Fruit fly (Drosophila melanogaster) whole organism, embryonic: ENCODE results near the gene CG33784.

Source experiments
- Antp ChIP-seq: fragments of 200-800 bp; sonication (Bioruptor generic); optimal IDR thresholded peaks from 3 replicates; lab custom pipeline; 2016; ENCODE audit warnings: missing biosample characterization, missing genetic modification characterization
- Asciz ChIP-seq: fragments of 200-800 bp; sonication (Bioruptor generic); optimal IDR thresholded peaks from 2 replicates; lab custom pipeline; 2017; ENCODE audit warnings: missing biosample characterization, mild to moderate bottlenecking, missing genetic modification characterization, missing genetic modification reagents
- BEAF-32 ChIP-seq: fragments of 200-800 bp; sonication (Bioruptor generic); optimal IDR thresholded peaks from 3 replicates; lab custom pipeline; 2017; ENCODE audit warnings: missing biosample characterization, missing genetic modification characterization, mild to moderate bottlenecking, moderate library complexity, missing genetic modification reagents
- CG1024 ChIP-seq: fragments of 200-800 bp; sonication (Bioruptor generic); IDR thresholded peaks from 2 replicates; pipeline ENCODE4 v1.3.6; 2022; ENCODE audit warnings: missing biosample characterization, missing genetic modification characterization
- CG10321 ChIP-seq: fragments of 200-800 bp; sonication (Bioruptor generic); IDR thresholded peaks from 2 replicates; pipeline ENCODE4 v1.3.6; 2022; ENCODE audit warnings: missing biosample characterization, missing genetic modification characterization
- CG11085 ChIP-seq: fragments of 200-800 bp; sonication (Bioruptor generic); IDR thresholded peaks from 2 replicates; pipeline ENCODE4 v1.3.6; 2022; ENCODE audit warnings: missing biosample characterization, missing genetic modification characterization
- CG11723 ChIP-seq: fragments of 200-800 bp; sonication (Bioruptor generic); optimal IDR thresholded peaks from 2 replicates; lab custom pipeline; 2017; ENCODE audit warnings: missing biosample characterization, mild to moderate bottlenecking, missing genetic modification characterization
- CG12071 ChIP-seq: fragments of 200-800 bp; sonication (Bioruptor generic); optimal IDR thresholded peaks from 3 replicates; lab custom pipeline; 2018; ENCODE audit warnings: missing biosample characterization, mild to moderate bottlenecking, missing genetic modification characterization
- CG12299 ChIP-seq: fragments of 200-800 bp; sonication (Bioruptor generic); optimal IDR thresholded peaks from 2 replicates; lab custom pipeline; 2018; ENCODE audit warnings: missing biosample characterization, mild to moderate bottlenecking, missing genetic modification characterization
- CG13296 ChIP-seq: fragments of 200-800 bp; sonication (Bioruptor generic); optimal IDR thresholded peaks from 3 replicates; lab custom pipeline; 2018; ENCODE audit warnings: missing biosample characterization, mild to moderate bottlenecking, missing genetic modification characterization
- CG15601 ChIP-seq: fragments of 200-800 bp; sonication (Bioruptor generic); optimal IDR thresholded peaks from 3 replicates; lab custom pipeline; 2019; ENCODE audit warnings: missing biosample characterization, mild to moderate bottlenecking, missing genetic modification characterization, moderate library complexity
- CG1603 ChIP-seq: fragments of 200-800 bp; sonication (Bioruptor generic); optimal IDR thresholded peaks from 2 replicates; lab custom pipeline; 2019; ENCODE audit warnings: missing biosample characterization, mild to moderate bottlenecking, missing genetic modification characterization, moderate library complexity
- CG31365 ChIP-seq: fragments of 200-800 bp; sonication (Bioruptor generic); optimal IDR thresholded peaks from 2 replicates; lab custom pipeline; 2018; ENCODE audit warnings: missing biosample characterization, mild to moderate bottlenecking, missing genetic modification characterization
- CG31388 ChIP-seq: fragments of 200-800 bp; sonication (Bioruptor generic); optimal IDR thresholded peaks from 2 replicates; lab custom pipeline; 2016; ENCODE audit warnings: missing biosample characterization, missing genetic modification characterization
- CG32532 ChIP-seq: fragments of 200-800 bp; sonication (Bioruptor generic); IDR thresholded peaks from 2 replicates; pipeline ENCODE4 v1.3.6; 2022; ENCODE audit warnings: missing biosample characterization, missing genetic modification characterization
- CG3838 ChIP-seq: fragments of 200-800 bp; sonication (Bioruptor generic); optimal IDR thresholded peaks from 3 replicates; lab custom pipeline; 2016; ENCODE audit warnings: missing biosample characterization, missing genetic modification characterization
- CG4360 ChIP-seq: fragments of 200-800 bp; sonication (Bioruptor generic); IDR thresholded peaks from 2 replicates; pipeline ENCODE4 v1.3.6; 2022; ENCODE audit warnings: missing biosample characterization, missing genetic modification characterization
- CG4730 ChIP-seq: fragments of 200-800 bp; sonication (Bioruptor generic); IDR thresholded peaks from 2 replicates; pipeline ENCODE4 v1.3.6; 2022; ENCODE audit warnings: missing biosample characterization, missing genetic modification characterization
- CG6683 ChIP-seq: fragments of 200-800 bp; sonication (Bioruptor generic); optimal IDR thresholded peaks from 2 replicates; lab custom pipeline; 2017; ENCODE audit warnings: missing biosample characterization, mild to moderate bottlenecking, missing genetic modification characterization, missing genetic modification reagents
- CG6689 ChIP-seq: fragments of 200-800 bp; sonication (Bioruptor generic); IDR thresholded peaks from 2 replicates; pipeline ENCODE4 v1.3.6; 2022; ENCODE audit warnings: missing biosample characterization, missing genetic modification characterization
- CG9876 ChIP-seq: fragments of 200-800 bp; sonication (Bioruptor generic); optimal IDR thresholded peaks from 2 replicates; lab custom pipeline; 2016; ENCODE audit warnings: missing biosample characterization, missing genetic modification characterization
- CrebB ChIP-seq: fragments of 200-800 bp; sonication (Bioruptor generic); optimal IDR thresholded peaks from 3 replicates; lab custom pipeline; 2018; ENCODE audit warnings: missing biosample characterization, mild to moderate bottlenecking, missing genetic modification characterization
- HLH4C ChIP-seq: fragments of 200-800 bp; sonication (Bioruptor generic); IDR thresholded peaks from 3 replicates; pipeline ENCODE4 v1.3.6; 2022; ENCODE audit warnings: missing biosample characterization, missing genetic modification characterization; ENCODE audit not compliant: partially characterized antibody
- HLHmδ ChIP-seq: fragments of 200-800 bp; sonication (Bioruptor generic); optimal IDR thresholded peaks from 2 replicates; lab custom pipeline; 2018; ENCODE audit warnings: missing biosample characterization, mild to moderate bottlenecking, missing genetic modification characterization, moderate library complexity
- MTF-1 ChIP-seq: fragments of 200-800 bp; sonication (Bioruptor generic); optimal IDR thresholded peaks from 2 replicates; lab custom pipeline; 2018; ENCODE audit warnings: missing biosample characterization, mild to moderate bottlenecking, missing genetic modification characterization, borderline replicate concordance
- Oaz ChIP-seq: fragments of 200-800 bp; sonication (Bioruptor generic); IDR thresholded peaks from 2 replicates; pipeline ENCODE4 v1.3.6; 2022; ENCODE audit warnings: missing biosample characterization, missing genetic modification characterization
- Six4 ChIP-seq: fragments of 200-800 bp; sonication (Bioruptor generic); optimal IDR thresholded peaks from 2 replicates; lab custom pipeline; 2016; ENCODE audit warnings: missing biosample characterization, missing genetic modification characterization
- Trl ChIP-seq, 3 experiments: fragments of >200 bp in 2 of 3; fragments of 200-800 bp in 1 of 3; sonication (Bioruptor generic) in 1 of 3; optimal IDR thresholded peaks; 2 replicates in 1 of 3; 3 replicates in 2 of 3; lab custom pipeline; 2016 to 2017; ENCODE audit warnings: missing biosample characterization in 1 of 3, missing genetic modification characterization in 1 of 3
- al ChIP-seq: fragments of 200-800 bp; sonication (Bioruptor generic); IDR thresholded peaks from 2 replicates; pipeline ENCODE4 v1.3.6; 2022; ENCODE audit warnings: missing biosample characterization, missing genetic modification characterization
- bcd ChIP-seq: fragments of 200-800 bp; sonication (Bioruptor generic); optimal IDR thresholded peaks from 2 replicates; lab custom pipeline; 2017; ENCODE audit warnings: missing biosample characterization, mild to moderate bottlenecking, missing genetic modification characterization
- btn ChIP-seq: fragments of 200-800 bp; sonication (Bioruptor generic); optimal IDR thresholded peaks from 2 replicates; lab custom pipeline; 2016; ENCODE audit warnings: missing biosample characterization, missing genetic modification characterization
- chm ChIP-seq: fragments of 200-800 bp; sonication (Bioruptor generic); IDR thresholded peaks from 2 replicates; pipeline ENCODE4 v1.3.6; 2022; ENCODE audit warnings: missing biosample characterization, missing genetic modification characterization
- crc ChIP-seq: fragments of 200-800 bp; sonication (Bioruptor generic); optimal IDR thresholded peaks from 2 replicates; lab custom pipeline; 2016; ENCODE audit warnings: missing biosample characterization, missing genetic modification characterization
- croc ChIP-seq: fragments of 200-800 bp; sonication (Bioruptor generic); conservative IDR thresholded peaks from 3 replicates; pipeline ENCODE4 v1.3.6; 2022; ENCODE audit warnings: missing biosample characterization, missing genetic modification characterization
- gcm ChIP-seq: fragments of 200-800 bp; sonication (Bioruptor generic); optimal IDR thresholded peaks from 2 replicates; lab custom pipeline; 2019; ENCODE audit warnings: missing biosample characterization, mild to moderate bottlenecking, missing genetic modification characterization, moderate library complexity
- grau ChIP-seq: fragments of 200-800 bp; optimal IDR thresholded peaks from 3 replicates; lab custom pipeline; 2019; ENCODE audit warnings: missing biosample characterization, mild to moderate bottlenecking, missing genetic modification characterization, moderate library complexity
- her ChIP-seq: fragments of 200-800 bp; sonication (Bioruptor generic); optimal IDR thresholded peaks from 2 replicates; lab custom pipeline; 2016; ENCODE audit warnings: missing biosample characterization, missing genetic modification characterization
- lola ChIP-seq, 3 experiments: fragments of >200 bp in 2 of 3; fragments of 200-800 bp in 1 of 3; sonication (Bioruptor generic) in 1 of 3; optimal IDR thresholded peaks; 2 replicates each; lab custom pipeline; 2017 to 2019; ENCODE audit warnings: missing biosample characterization in 3 of 3, missing genetic modification characterization in 3 of 3, mild to moderate bottlenecking in 1 of 3, moderate library complexity in 1 of 3
- mirr ChIP-seq: fragments of 200-800 bp; sonication (Bioruptor generic); optimal IDR thresholded peaks from 3 replicates; lab custom pipeline; 2018; ENCODE audit warnings: missing biosample characterization, mild to moderate bottlenecking, missing genetic modification characterization
- rib ChIP-seq: fragments of 200-800 bp; sonication (Bioruptor generic); IDR thresholded peaks from 2 replicates; pipeline ENCODE4 v1.3.6; 2022; ENCODE audit warnings: missing biosample characterization, missing genetic modification characterization
- sc ChIP-seq, 3 experiments: fragments of >200 bp in 2 of 3; fragments of 200-800 bp in 1 of 3; sonication (Bioruptor generic) in 1 of 3; optimal IDR thresholded peaks; 2 replicates in 2 of 3; 3 replicates in 1 of 3; lab custom pipeline; 2017; ENCODE audit warnings: mild to moderate bottlenecking in 1 of 3, missing biosample characterization in 1 of 3, missing genetic modification characterization in 1 of 3, missing genetic modification reagents in 1 of 3
- sens-2 ChIP-seq: fragments of 200-800 bp; sonication (Bioruptor generic); IDR thresholded peaks from 2 replicates; pipeline ENCODE4 v1.3.6; 2022; ENCODE audit warnings: missing biosample characterization, missing genetic modification characterization
- sisA ChIP-seq: fragments of 200-800 bp; sonication (Bioruptor generic); IDR thresholded peaks from 2 replicates; pipeline ENCODE4 v1.3.6; 2022; ENCODE audit warnings: missing biosample characterization, missing genetic modification characterization
- slp2 ChIP-seq: fragments of 200-800 bp; sonication (Bioruptor generic); optimal IDR thresholded peaks from 2 replicates; lab custom pipeline; 2016; ENCODE audit warnings: missing biosample characterization, missing genetic modification characterization
- sqz ChIP-seq: fragments of 200-800 bp; sonication (Bioruptor generic); optimal IDR thresholded peaks from 3 replicates; lab custom pipeline; 2018; ENCODE audit warnings: missing biosample characterization, mild to moderate bottlenecking, missing genetic modification characterization
- ssp ChIP-seq: fragments of 200-800 bp; sonication (Bioruptor generic); IDR thresholded peaks from 2 replicates; pipeline ENCODE4 v1.3.6; 2022; ENCODE audit warnings: missing biosample characterization, missing genetic modification characterization
- vvl ChIP-seq: fragments of 200-800 bp; sonication (Bioruptor generic); IDR thresholded peaks from 2 replicates; pipeline ENCODE4 v1.3.6; 2022; ENCODE audit warnings: missing biosample characterization, missing genetic modification characterization
- wor ChIP-seq: fragments of 200-800 bp; sonication (Bioruptor generic); IDR thresholded peaks from 2 replicates; pipeline ENCODE4 v1.3.6; 2022; ENCODE audit warnings: missing biosample characterization, missing genetic modification characterization

Gene CG33784

dm6 chr3R:10097531-10098295, 30.0 kb downstream of the CG33784 start (continued):
- TF ChIP-seq CG4360 (GFP tag; lab: Robert Waterston, UW) (peak; percentile 36; the same call in 1 of the 2 replicates), crc (peak; percentile 10), btn (no peak), Oaz (GFP tag; lab: Robert Waterston, UW) (no peak; the same call in 1 of the 2 replicates), BEAF-32 (GFP tag; lab: Kevin White, UChicago) (no peak), CG15601 (tag; lab: Kevin White, UChicago) (peak; percentile 14), sisA (GFP tag; lab: Robert Waterston, UW) (peak; percentile 45; the same call in 1 of the 2 replicates), CG6683 (GFP tag; lab: Kevin White, UChicago) (peak; percentile 54), Trl (optimal IDR thresholded peaks at IDR 0.05; lab: Kevin White, UChicago) (no peak), Trl (GFP tag; optimal IDR thresholded peaks at IDR 0.05; lab: Kevin White, UChicago) (peak; percentile 72), her (GFP tag; lab: Kevin White, UChicago) (peak; percentile 66), croc (GFP tag; lab: Robert Waterston, UW) (no peak), Asciz (GFP tag; lab: Kevin White, UChicago) (peak; percentile 55), sens-2 (GFP tag; lab: Robert Waterston, UW) (no peak), rib (GFP tag; lab: Robert Waterston, UW) (peak; percentile 44; the same call in 1 of the 2 replicates), vvl (GFP tag; lab: Robert Waterston, UW) (peak; percentile 66), HLH4C (GFP tag; lab: Robert Waterston, UW) (no peak), CG11085 (GFP tag; lab: Robert Waterston, UW) (0 out of 2 replicates have a peak, but pooled peaks have one; percentile 25), CG31388 (GFP tag; lab: Kevin White, UChicago) (no peak), CG32532 (GFP tag; lab: Robert Waterston, UW) (peak; percentile 79), CG12299 (tag; lab: Kevin White, UChicago) (peak; percentile 32), sqz (GFP tag; lab: Kevin White, UChicago) (peak; percentile 45), MTF-1 (GFP tag; lab: Kevin White, UChicago) (no peak), mirr (peak; percentile 93), grau (tag; lab: Kevin White, UChicago) (peak; percentile 73), sc (optimal IDR thresholded peaks at IDR 0.05; lab: Kevin White, UChicago) (no peak), sc (GFP tag; optimal IDR thresholded peaks at IDR 0.05; lab: Kevin White, UChicago) (no peak), CG9876 (GFP tag; lab: Kevin White, UChicago) (peak; percentile 10), CG3838 (no peak), gcm (peak; percentile 24), chm (GFP tag; lab: Robert Waterston, UW) (peak; percentile 56; the same call in 1 of the 2 replicates), wor (GFP tag; lab: Robert Waterston, UW) (no peak), CG4730 (GFP tag; lab: Robert Waterston, UW) (0 out of 2 replicates have a peak, but pooled peaks have one; percentile 17), Antp (GFP tag; lab: Kevin White, UChicago) (peak; percentile 77), CG13296 (peak; percentile 78), CG31365 (tag; lab: Kevin White, UChicago) (no peak), CG1603 (tag; lab: Kevin White, UChicago) (peak; percentile 53), ssp (GFP tag; lab: Robert Waterston, UW) (no peak), slp2 (peak; percentile 49), CG1024 (no peak), CG6689 (GFP tag; lab: Robert Waterston, UW) (peak; percentile 71), bcd (GFP tag; lab: Kevin White, UChicago) (peak; percentile 59), lola (GFP tag; optimal IDR thresholded peaks at IDR 0.05; lab: Kevin White, UChicago) (no peak), CG11723 (no peak), al (GFP tag; lab: Robert Waterston, UW) (peak; percentile 47), CG10321 (GFP tag; lab: Robert Waterston, UW) (no peak), CrebB (tag; lab: Kevin White, UChicago) (peak; percentile 39), CG12071 (GFP tag; lab: Kevin White, UChicago) (peak; percentile 48), HLHmδ (peak; percentile 30), Six4 (GFP tag; lab: Kevin White, UChicago) (no peak)
